Fruit fly (Drosophila melanogaster) whole organism, pupa: Measurements from ENCODE around the gene bys.
A peak's percentile ranks its signal among the peaks of the same experiment; 100 is the strongest.

Experiments used
- CG10348 ChIP-seq: fragments of 200-800 bp; sonication (Bioruptor generic); IDR thresholded peaks from 2 replicates; pipeline ENCODE4 v1.3.6; 2022; ENCODE audit warnings: missing biosample characterization, missing genetic modification characterization
- CG12605 ChIP-seq: fragments of 200-800 bp; sonication (Bioruptor generic); IDR thresholded peaks from 2 replicates; pipeline ENCODE4 v1.3.6; 2022; ENCODE audit warnings: missing biosample characterization, missing genetic modification characterization
- CG13204 ChIP-seq: fragments of 200-800 bp; sonication (Bioruptor generic); optimal IDR thresholded peaks from 2 replicates; lab custom pipeline; 2018; ENCODE audit warnings: missing biosample characterization, mild to moderate bottlenecking, missing genetic modification characterization, moderate library complexity
- CG14655 ChIP-seq: fragments of 200-800 bp; sonication (Bioruptor generic); optimal IDR thresholded peaks from 3 replicates; lab custom pipeline; 2017; ENCODE audit warnings: mild to moderate bottlenecking, missing biosample characterization, missing genetic modification reagents, missing genetic modification characterization
- CG15710 ChIP-seq: fragments of 200-800 bp; sonication (Bioruptor generic); optimal IDR thresholded peaks from 2 replicates; lab custom pipeline; 2018; ENCODE audit warnings: missing biosample characterization, mild to moderate bottlenecking, missing genetic modification characterization, moderate library complexity
- CG17806 ChIP-seq: fragments of 200-800 bp; sonication (Bioruptor generic); optimal IDR thresholded peaks from 2 replicates; lab custom pipeline; 2018; ENCODE audit warnings: missing biosample characterization, mild to moderate bottlenecking, missing genetic modification characterization, moderate library complexity
- CG32121 ChIP-seq: fragments of 200-800 bp; sonication (Bioruptor generic); IDR thresholded peaks from 2 replicates; pipeline ENCODE4 v1.3.6; 2022; ENCODE audit warnings: missing biosample characterization, missing genetic modification characterization
- CG34367 ChIP-seq: fragments of 200-800 bp; sonication (Bioruptor generic); optimal IDR thresholded peaks from 2 replicates; lab custom pipeline; 2018; ENCODE audit warnings: missing biosample characterization, mild to moderate bottlenecking, missing genetic modification characterization
- CG4496 ChIP-seq: fragments of 200-800 bp; sonication (Bioruptor generic); IDR thresholded peaks from 3 replicates; pipeline ENCODE4 v1.3.6; 2022; ENCODE audit warnings: missing biosample characterization, missing genetic modification characterization
- CG8159 ChIP-seq: fragments of 200-800 bp; sonication (Bioruptor generic); optimal IDR thresholded peaks from 3 replicates; lab custom pipeline; 2018; ENCODE audit warnings: missing biosample characterization, mild to moderate bottlenecking, missing genetic modification characterization, moderate library complexity
- CG8301 ChIP-seq: fragments of 200-800 bp; sonication (Bioruptor generic); optimal IDR thresholded peaks from 2 replicates; lab custom pipeline; 2018; ENCODE audit warnings: missing biosample characterization, mild to moderate bottlenecking, missing genetic modification characterization
- CG9948 ChIP-seq: fragments of 200-800 bp; sonication (Bioruptor generic); optimal IDR thresholded peaks from 2 replicates; lab custom pipeline; 2018; ENCODE audit warnings: missing biosample characterization, mild to moderate bottlenecking, missing genetic modification characterization, moderate library complexity
- D1 ChIP-seq: fragments of 200-800 bp; sonication (Bioruptor generic); optimal IDR thresholded peaks from 2 replicates; lab custom pipeline; 2018; ENCODE audit warnings: missing biosample characterization, mild to moderate bottlenecking, missing genetic modification characterization, moderate library complexity
- EcR ChIP-seq: fragments of 200-800 bp; sonication (Bioruptor generic); optimal IDR thresholded peaks from 3 replicates; lab custom pipeline; 2019; ENCODE audit warnings: missing biosample characterization, missing genetic modification characterization, mild to moderate bottlenecking, moderate library complexity, missing genetic modification reagents
- Ets98B ChIP-seq: fragments of 200-800 bp; sonication (Bioruptor generic); IDR thresholded peaks from 2 replicates; pipeline ENCODE4 v1.3.6; 2022; ENCODE audit warnings: missing biosample characterization, missing genetic modification characterization
- Pif1A ChIP-seq: fragments of 200-800 bp; sonication (Bioruptor generic); optimal IDR thresholded peaks from 3 replicates; lab custom pipeline; 2016; ENCODE audit warnings: missing biosample characterization, missing genetic modification characterization
- Pif1B ChIP-seq: fragments of 200-800 bp; sonication (Bioruptor generic); optimal IDR thresholded peaks from 3 replicates; lab custom pipeline; 2016; ENCODE audit warnings: missing biosample characterization, missing genetic modification characterization
- Snoo ChIP-seq: fragments of 200-800 bp; sonication (Bioruptor generic); optimal IDR thresholded peaks from 3 replicates; lab custom pipeline; 2017; ENCODE audit warnings: missing biosample characterization, mild to moderate bottlenecking, missing genetic modification characterization, inconsistent platforms
- fd96Ca ChIP-seq: fragments of 200-800 bp; sonication (Bioruptor generic); IDR thresholded peaks from 3 replicates; pipeline ENCODE4 v1.3.6; 2022; ENCODE audit warnings: missing biosample characterization, missing genetic modification characterization
- gl ChIP-seq: fragments of 200-800 bp; sonication (Bioruptor generic); optimal IDR thresholded peaks from 2 replicates; lab custom pipeline; 2018; ENCODE audit warnings: missing biosample characterization, mild to moderate bottlenecking, missing genetic modification characterization
- rn ChIP-seq: fragments of 200-800 bp; sonication (Bioruptor generic); IDR thresholded peaks from 2 replicates; pipeline ENCODE4 v1.3.6; 2022; ENCODE audit warnings: missing biosample characterization, missing genetic modification characterization

The bys gene

DNA sequence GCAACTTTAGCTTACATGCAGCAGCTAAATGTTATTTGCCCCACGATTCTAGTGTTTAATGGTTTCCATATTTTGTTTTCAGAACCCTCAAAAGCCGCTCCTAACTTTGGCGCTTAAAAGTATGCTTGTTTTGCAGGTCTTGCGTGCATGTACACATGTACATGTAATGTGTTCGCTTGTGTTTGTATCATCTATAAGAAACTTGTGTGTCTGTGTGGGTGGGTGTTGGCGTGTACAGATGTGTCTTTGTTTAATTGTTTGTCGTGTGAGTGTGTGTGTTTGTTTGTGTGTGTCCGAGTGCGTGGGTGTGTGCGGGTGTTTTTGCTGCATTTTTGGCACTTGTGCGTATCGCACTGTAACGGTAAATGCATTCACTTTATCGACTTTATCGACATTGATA is 21.4 kb downstream of the bys start:
- peak; percentile 35; the same call in 1 of the 2 replicates for TF ChIP-seq CG32121 (GFP tag; lab: Robert Waterston, UW)
- no peak for TF ChIP-seq CG13204 (GFP tag; lab: Kevin White, UChicago)
- TF ChIP-seq fd96Ca (GFP tag; lab: Robert Waterston, UW): no peak
- TF ChIP-seq, all 21 proteins: peak for 1

DNA sequence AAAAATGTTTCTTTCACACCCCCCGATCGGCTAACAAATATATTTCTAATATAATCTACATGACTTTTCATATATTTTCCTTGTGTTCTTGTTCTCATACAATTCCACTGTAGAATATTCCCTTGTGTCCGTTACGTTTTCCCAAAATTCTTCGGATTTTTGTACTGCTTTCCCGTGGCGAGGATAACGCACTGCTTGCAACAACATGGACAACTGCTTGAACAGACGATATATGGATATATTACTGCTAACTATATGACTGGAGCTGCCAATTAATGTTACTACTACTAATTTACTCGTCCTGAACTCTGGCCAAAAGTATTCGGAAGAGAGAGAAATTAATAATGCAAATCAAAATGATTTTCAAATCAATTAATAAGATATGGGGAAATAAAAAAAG is 23.2 kb downstream of the bys start:
- TF ChIP-seq CG15710 (tag; lab: Kevin White, UChicago): no peak
- no peak for TF ChIP-seq CG9948 (tag; lab: Kevin White, UChicago)
- TF ChIP-seq CG12605: no peak
- no peak for TF ChIP-seq D1 (tag; lab: Kevin White, UChicago)
- no peak for TF ChIP-seq CG10348 (GFP tag; lab: Robert Waterston, UW)
- TF ChIP-seq CG8301 (tag; lab: Kevin White, UChicago): no peak
- no peak for TF ChIP-seq CG8159 (tag; lab: Kevin White, UChicago)
- no peak for TF ChIP-seq Ets98B (GFP tag; lab: Robert Waterston, UW)
- no peak for TF ChIP-seq CG34367 (tag; lab: Kevin White, UChicago)
- no peak for TF ChIP-seq Pif1A (GFP tag; lab: Kevin White, UChicago)
- TF ChIP-seq gl (tag; lab: Kevin White, UChicago): no peak
- no peak for TF ChIP-seq CG4496
- no peak for TF ChIP-seq Snoo (tag; lab: Kevin White, UChicago)

DNA sequence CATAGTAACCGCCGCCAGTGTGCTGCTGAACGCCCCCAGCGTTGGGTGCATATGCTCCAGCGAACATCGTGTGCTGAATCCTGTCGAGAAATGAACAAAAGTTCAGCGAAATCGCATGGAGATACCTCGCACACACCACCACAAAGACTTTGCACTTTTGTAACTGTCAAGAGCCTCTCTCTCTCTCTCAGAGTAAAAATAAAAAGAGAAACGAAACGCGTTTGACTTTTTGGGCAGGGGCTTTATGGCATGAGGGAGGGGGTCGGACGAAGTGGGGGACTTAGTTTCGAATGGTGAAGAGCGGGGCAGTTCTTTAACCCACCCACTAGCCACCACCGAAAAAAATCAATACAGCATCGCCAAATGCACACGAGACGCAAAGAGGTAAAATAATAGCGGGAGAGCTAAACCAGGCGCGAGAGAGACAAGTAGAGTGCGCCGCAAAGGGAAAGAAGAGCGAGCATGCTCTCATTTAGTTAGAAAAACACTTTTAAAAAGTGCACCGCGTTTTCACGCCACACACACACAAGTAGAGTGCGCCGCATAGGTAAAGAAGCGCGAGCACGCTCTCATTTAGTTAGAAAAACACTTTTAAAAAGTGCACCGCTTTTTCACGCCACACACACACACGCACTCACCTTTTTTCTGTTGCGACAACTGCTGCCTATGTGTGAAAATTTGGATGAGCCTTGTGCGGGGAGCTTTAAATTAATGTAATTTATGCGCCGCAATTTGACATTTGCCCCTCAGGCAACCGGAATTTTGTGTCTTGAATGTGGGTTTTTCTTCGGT is 28.8 kb downstream of the bys start:
- TF ChIP-seq CG13204 (GFP tag; lab: Kevin White, UChicago) (no peak), CG17806 (tag; lab: Kevin White, UChicago) (no peak), Snoo (tag; lab: Kevin White, UChicago) (peak; percentile 5), fd96Ca (GFP tag; lab: Robert Waterston, UW) (no peak), rn (GFP tag; lab: Robert Waterston, UW) (no peak), CG14655 (GFP tag; lab: Kevin White, UChicago) (no peak), CG9948 (tag; lab: Kevin White, UChicago) (no peak), EcR (GFP tag; lab: Kevin White, UChicago) (peak; percentile 40), CG32121 (GFP tag; lab: Robert Waterston, UW) (0 out of 2 replicates have a peak, but pooled peaks have one; percentile 34), CG4496 (no peak; the same call in 2 of the 3 replicates), Ets98B (GFP tag; lab: Robert Waterston, UW) (no peak), CG12605 (peak; percentile 40; the same call in 1 of the 2 replicates), Pif1A (GFP tag; lab: Kevin White, UChicago) (no peak), CG8159 (tag; lab: Kevin White, UChicago) (no peak), CG10348 (GFP tag; lab: Robert Waterston, UW) (no peak), Pif1B (GFP tag; lab: Kevin White, UChicago) (no peak), D1 (tag; lab: Kevin White, UChicago) (no peak), CG34367 (tag; lab: Kevin White, UChicago) (no peak), gl (tag; lab: Kevin White, UChicago) (no peak), CG15710 (tag; lab: Kevin White, UChicago) (no peak), CG8301 (tag; lab: Kevin White, UChicago) (peak; percentile 20)

DNA sequence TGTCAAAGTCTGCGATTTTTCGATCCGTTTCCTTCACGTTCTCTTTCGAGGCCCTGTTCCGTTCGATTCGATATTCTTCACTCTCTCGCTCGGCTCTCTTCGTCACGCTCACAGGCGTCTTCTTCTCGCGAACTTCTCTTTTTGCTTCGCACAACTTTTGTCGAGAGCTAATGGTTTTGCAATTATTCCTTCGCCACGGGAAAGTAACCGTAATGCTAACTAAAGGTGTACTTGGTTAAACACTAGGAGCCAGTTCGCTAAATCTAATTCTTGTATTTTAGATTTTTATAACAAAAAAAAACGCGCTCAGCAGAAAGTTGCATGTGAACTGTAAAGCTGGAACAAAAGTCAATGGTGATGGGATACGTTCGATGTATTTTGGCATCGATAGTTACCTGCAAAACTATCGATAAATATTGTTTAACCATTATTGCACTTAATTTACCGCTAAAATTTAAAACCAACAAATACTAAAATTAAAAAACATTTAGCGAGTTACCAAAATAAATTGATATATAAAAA is 29.4 kb downstream of the bys start, which contains the start of gene mahe:
Gene mahe (minus strand): TSS at position 355 of the 522 bp plus-strand sequence.
- TF ChIP-seq CG10348 (GFP tag; lab: Robert Waterston, UW): no peak
- TF ChIP-seq CG12605: peak; percentile 31; the same call in 1 of the 2 replicates
- peak; percentile 25; the same call in 1 of the 2 replicates for TF ChIP-seq CG32121 (GFP tag; lab: Robert Waterston, UW)
- 0 out of 2 replicates have a peak, but pooled peaks have one; percentile 4 for TF ChIP-seq Ets98B (GFP tag; lab: Robert Waterston, UW)
- TF ChIP-seq Pif1B (GFP tag; lab: Kevin White, UChicago): peak; percentile 0
- TF ChIP-seq rn (GFP tag; lab: Robert Waterston, UW): no peak
- TF ChIP-seq CG4496: no peak
- TF ChIP-seq fd96Ca (GFP tag; lab: Robert Waterston, UW): no peak

DNA sequence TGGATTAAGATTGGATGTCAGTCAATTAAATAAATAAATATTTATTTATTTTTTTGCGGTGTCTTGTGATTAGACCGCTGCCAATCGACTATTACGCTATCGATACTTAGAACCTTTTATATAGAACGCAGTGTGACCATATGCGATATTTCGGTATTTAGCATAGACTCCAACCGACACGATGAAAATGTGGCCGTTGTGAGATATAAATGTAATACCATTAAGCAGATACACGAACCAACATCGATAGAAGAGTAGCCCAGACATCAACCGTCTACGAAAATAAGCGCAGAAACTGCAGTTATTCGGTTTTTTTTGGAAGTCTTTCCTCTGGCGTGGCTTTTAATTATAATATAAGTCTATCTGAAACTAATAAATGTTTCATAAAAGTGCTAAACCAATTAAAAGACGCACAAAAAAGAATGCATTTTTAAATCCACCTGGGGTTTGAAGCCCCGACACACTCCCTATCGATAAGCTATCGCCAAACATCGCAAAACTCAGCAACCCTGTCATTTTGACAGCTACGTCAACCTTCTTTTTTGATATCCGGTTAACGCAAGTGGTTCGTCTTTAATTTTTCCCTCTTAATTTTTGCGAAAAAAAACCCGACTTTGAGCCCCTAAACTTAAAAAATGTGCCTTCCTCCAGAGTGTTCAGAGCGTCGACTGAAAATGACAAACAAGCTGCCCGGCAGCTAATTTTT is 31.7 kb downstream of the bys start, which contains the start of the genes Dhdds and RpS14a:
Gene Dhdds (minus strand): TSS at position 142 of the 706 bp plus-strand sequence.
Gene RpS14a (plus strand): TSS at position 533 of the 706 bp plus-strand sequence.
- TF ChIP-seq CG12605: 0 out of 2 replicates have a peak, but pooled peaks have one; percentile 18
- TF ChIP-seq CG14655 (GFP tag; lab: Kevin White, UChicago): no peak
- TF ChIP-seq CG32121 (GFP tag; lab: Robert Waterston, UW): no peak
- TF ChIP-seq Snoo (tag; lab: Kevin White, UChicago): peak; percentile 55
- peak; percentile 1 for TF ChIP-seq gl (tag; lab: Kevin White, UChicago)
- TF ChIP-seq CG34367 (tag; lab: Kevin White, UChicago): peak; percentile 38
- no peak for TF ChIP-seq Pif1B (GFP tag; lab: Kevin White, UChicago)
- TF ChIP-seq Pif1A (GFP tag; lab: Kevin White, UChicago): peak; percentile 32
